Fruit fly (Drosophila melanogaster): ENCODE measurements around the gene CG2116.
A peak's percentile ranks its signal among the peaks of the same experiment; 100 is the strongest.

The CG2116 gene

dm6 chrX:8114476-8115342 lies 14.9 kb upstream of the CG2116 start (continued):
- peak; percentile 40 for TF ChIP-seq CG10274 (GFP tag; optimal IDR thresholded peaks at IDR 0.05)
- TF ChIP-seq CG30403 (GFP tag; optimal IDR thresholded peaks at IDR 0.05) = peak; percentile 57
- TF ChIP-seq CG15696 (tag; optimal IDR thresholded peaks at IDR 0.05) = peak; percentile 15
- peak; percentile 71 for TF ChIP-seq Fer3 (tag; optimal IDR thresholded peaks at IDR 0.05)
- peak; percentile 65 for TF ChIP-seq CG13624 (GFP tag; optimal IDR thresholded peaks at IDR 0.05)
- peak; percentile 9 for TF ChIP-seq btn (GFP tag; optimal IDR thresholded peaks at IDR 0.05)
- no peak for TF ChIP-seq ato (GFP tag; IDR thresholded peaks at IDR 0.05; ENCODE audit: partially characterized antibody)
- TF ChIP-seq Xrp1 (GFP tag; IDR thresholded peaks at IDR 0.05) = peak; percentile 58; the same call in 1 of the 2 replicates
- peak; percentile 64 for TF ChIP-seq CG13894 (tag; optimal IDR thresholded peaks at IDR 0.05)
- TF ChIP-seq sug (tag; optimal IDR thresholded peaks at IDR 0.05) = peak; percentile 75
- no peak for TF ChIP-seq CG12942 (GFP tag; optimal IDR thresholded peaks at IDR 0.05)
- TF ChIP-seq CG4424 (GFP tag; optimal IDR thresholded peaks at IDR 0.05) = peak; percentile 48
- peak; percentile 64 for TF ChIP-seq Sox102F (GFP tag; optimal IDR thresholded peaks at IDR 0.05)
- TF ChIP-seq CG10366 (GFP tag; IDR thresholded peaks at IDR 0.05) = peak; percentile 43
- peak; percentile 31 for TF ChIP-seq CHES-1-like (GFP tag; optimal IDR thresholded peaks at IDR 0.05)
- no peak for TF ChIP-seq bigmax (GFP tag; optimal IDR thresholded peaks at IDR 0.05)
- TF ChIP-seq ase (GFP tag; IDR thresholded peaks at IDR 0.05) = no peak
- TF ChIP-seq CG18262 (tag; optimal IDR thresholded peaks at IDR 0.05) = peak; percentile 55
- TF ChIP-seq CG9727 (GFP tag; optimal IDR thresholded peaks at IDR 0.05) = peak; percentile 58
- no peak for TF ChIP-seq dati (GFP tag; IDR thresholded peaks at IDR 0.05)
- TF ChIP-seq CG9817 (tag; optimal IDR thresholded peaks at IDR 0.05) = peak; percentile 72
- TF ChIP-seq Mad (GFP tag; optimal IDR thresholded peaks at IDR 0.05) = no peak
- TF ChIP-seq Oli (tag; optimal IDR thresholded peaks at IDR 0.05) = peak; percentile 71
- peak; percentile 52 for TF ChIP-seq her (GFP tag; optimal IDR thresholded peaks at IDR 0.05)
- TF ChIP-seq CG17361 (GFP tag; IDR thresholded peaks at IDR 0.05) = peak; percentile 75
- TF ChIP-seq Eip74EF (GFP tag; optimal IDR thresholded peaks at IDR 0.05) = peak in 1 of 2 experiments; percentile 19
- TF ChIP-seq eve (GFP tag; optimal IDR thresholded peaks at IDR 0.05) = no peak
- TF ChIP-seq Stat92E (GFP tag; optimal IDR thresholded peaks at IDR 0.05) = no peak
- no peak for TF ChIP-seq CG13287 (GFP tag; IDR thresholded peaks at IDR 0.05; ENCODE audit: partially characterized antibody)
- TF ChIP-seq gem (tag; optimal IDR thresholded peaks at IDR 0.05) = peak; percentile 82
- TF ChIP-seq oc (tag; optimal IDR thresholded peaks at IDR 0.05) = peak; percentile 6
- peak; percentile 24; the same call in 1 of the 2 replicates for TF ChIP-seq chm (GFP tag; IDR thresholded peaks at IDR 0.05)
- peak; percentile 78 for TF ChIP-seq slbo (GFP tag; IDR thresholded peaks at IDR 0.05)
- peak; percentile 67 for TF ChIP-seq CG34376 (GFP tag; optimal IDR thresholded peaks at IDR 0.05)
- peak; percentile 13 for TF ChIP-seq CG6254 (GFP tag; optimal IDR thresholded peaks at IDR 0.05)
- peak; percentile 41 for TF ChIP-seq sd (tag; optimal IDR thresholded peaks at IDR 0.05)
- no peak for TF ChIP-seq cad (GFP tag; optimal IDR thresholded peaks at IDR 0.05)
- TF ChIP-seq Antp (GFP tag; optimal IDR thresholded peaks at IDR 0.05) = no peak
- no peak for TF ChIP-seq h (optimal IDR thresholded peaks at IDR 0.05)
- peak; percentile 66 for TF ChIP-seq odd (GFP tag; optimal IDR thresholded peaks at IDR 0.05)
- peak; percentile 75 for TF ChIP-seq Hmr (GFP tag; optimal IDR thresholded peaks at IDR 0.05)
- TF ChIP-seq CG8089 (GFP tag; optimal IDR thresholded peaks at IDR 0.05) = no peak
- no peak for TF ChIP-seq CG4617 (GFP tag; optimal IDR thresholded peaks at IDR 0.05; ENCODE audit: borderline replicate concordance)
- no peak for TF ChIP-seq jing (GFP tag; optimal IDR thresholded peaks at IDR 0.05)
- TF ChIP-seq CG3726 (GFP tag; IDR thresholded peaks at IDR 0.05) = 0 out of 3 replicates have a peak, but pooled peaks have one; percentile 59
- peak; percentile 47; the same call in 1 of the 3 replicates for TF ChIP-seq CG14050 (GFP tag; IDR thresholded peaks at IDR 0.05)
- no peak for TF ChIP-seq CG7271 (tag; optimal IDR thresholded peaks at IDR 0.05)
- TF ChIP-seq inv (GFP tag; IDR thresholded peaks at IDR 0.05; ENCODE audit: partially characterized antibody) = no peak
